Worm (Caenorhabditis elegans) whole organism, L2 larva: ENCODE data around the gene his-72.
"Not testable (repeated sequence)": the region's sequence is repeated elsewhere in the genome, so short reads cannot be mapped to it uniquely, and the experiment has no call there.

Source experiments
- C34F6.9 ChIP-seq: fragments of 150-350 bp; optimal IDR thresholded peaks from 2 replicates; lab custom pipeline; 2014; ENCODE audit warnings: missing biosample characterization, missing genetic modification characterization
- F13H6.1 ChIP-seq: sonication (generic microtip); optimal IDR thresholded peaks from 2 replicates; lab custom pipeline; 2016; ENCODE audit warnings: missing genetic modification characterization, missing compliant biosample characterization
- Y55F3AM.14 ChIP-seq: fragments of 200-800 bp; sonication (Bioruptor generic); optimal IDR thresholded peaks from 2 replicates; lab custom pipeline; 2018; ENCODE audit warnings: mild to moderate bottlenecking, missing genetic modification characterization, missing compliant biosample characterization
- ZK546.5 ChIP-seq: sonication (generic microtip); optimal IDR thresholded peaks from 2 replicates; lab custom pipeline; 2017; ENCODE audit warnings: missing biosample characterization, missing genetic modification characterization
- ama-1 ChIP-seq: fragments of 150-350 bp; optimal IDR thresholded peaks from 2 replicates; lab custom pipeline; 2018; ENCODE audit warnings: inconsistent platforms
- ceh-16 ChIP-seq: fragments of 150-350 bp; optimal IDR thresholded peaks from 2 replicates; lab custom pipeline; 2014; ENCODE audit warnings: missing biosample characterization, missing genetic modification characterization
- ceh-82 ChIP-seq: fragments of 150-350 bp; optimal IDR thresholded peaks from 2 replicates; lab custom pipeline; 2014; ENCODE audit warnings: missing biosample characterization, missing genetic modification characterization
- crh-2 ChIP-seq: sonication (generic microtip); optimal IDR thresholded peaks from 2 replicates; lab custom pipeline; 2017; ENCODE audit warnings: missing biosample characterization, missing genetic modification characterization
- elt-1 ChIP-seq: fragments of 150-350 bp; optimal IDR thresholded peaks from 2 replicates; lab custom pipeline; 2014; ENCODE audit warnings: missing biosample characterization, missing genetic modification characterization
- lin-11 ChIP-seq: fragments of 150-350 bp; sonication (generic microtip); optimal IDR thresholded peaks from 2 replicates; lab custom pipeline; 2014; ENCODE audit warnings: missing biosample characterization, missing genetic modification characterization, inconsistent platforms, mixed read lengths
- lin-13 ChIP-seq: fragments of 150-350 bp; optimal IDR thresholded peaks from 2 replicates; lab custom pipeline; 2014; ENCODE audit warnings: missing biosample characterization, missing genetic modification reagents, missing genetic modification characterization
- lin-39 ChIP-seq: fragments of 150-350 bp; optimal IDR thresholded peaks from 2 replicates; lab custom pipeline; 2014; ENCODE audit warnings: missing biosample characterization, missing genetic modification reagents, missing genetic modification characterization
- lsy-2 ChIP-seq, 2 experiments: fragments of 150-350 bp in 1 of 2; sonication (generic microtip) in 1 of 2; optimal IDR thresholded peaks; 2 replicates each; lab custom pipeline; 2014 to 2017; ENCODE audit warnings: missing biosample characterization in 2 of 2, missing genetic modification characterization in 2 of 2
- mab-5 ChIP-seq: fragments of 150-350 bp; optimal IDR thresholded peaks from 2 replicates; lab custom pipeline; 2014; ENCODE audit warnings: missing biosample characterization, missing genetic modification characterization
- mdl-1 ChIP-seq, 2 experiments: fragments of 150-350 bp in 1 of 2; sonication (generic microtip) in 1 of 2; optimal IDR thresholded peaks; 2 replicates each; lab custom pipeline; 2017; ENCODE audit warnings: missing biosample characterization in 2 of 2, missing genetic modification characterization in 2 of 2
- nhr-11 ChIP-seq: fragments of 150-350 bp; optimal IDR thresholded peaks from 2 replicates; lab custom pipeline; 2014; ENCODE audit warnings: missing biosample characterization, missing genetic modification characterization
- nhr-12 ChIP-seq: fragments of 150-350 bp; optimal IDR thresholded peaks from 2 replicates; lab custom pipeline; 2014; ENCODE audit warnings: missing biosample characterization, missing genetic modification characterization
- nhr-129 ChIP-seq: fragments of 150-350 bp; optimal IDR thresholded peaks from 2 replicates; lab custom pipeline; 2014; ENCODE audit warnings: missing biosample characterization, missing genetic modification characterization
- nhr-23 ChIP-seq: fragments of 150-350 bp; optimal IDR thresholded peaks from 2 replicates; lab custom pipeline; 2014; ENCODE audit warnings: missing biosample characterization, missing genetic modification reagents, missing genetic modification characterization
- nhr-6 ChIP-seq: fragments of 150-350 bp; optimal IDR thresholded peaks from 2 replicates; lab custom pipeline; 2014; ENCODE audit warnings: missing biosample characterization, missing genetic modification characterization
- nhr-77 ChIP-seq: fragments of 150-350 bp; optimal IDR thresholded peaks from 2 replicates; lab custom pipeline; 2014; ENCODE audit warnings: missing biosample characterization, missing genetic modification characterization
- peb-1 ChIP-seq: fragments of 150-350 bp; optimal IDR thresholded peaks from 2 replicates; lab custom pipeline; 2014; ENCODE audit warnings: missing biosample characterization, missing genetic modification characterization
- skn-1 ChIP-seq: sonication (generic microtip); optimal IDR thresholded peaks from 2 replicates; lab custom pipeline; 2017; ENCODE audit warnings: missing biosample characterization, missing genetic modification characterization
- sma-3 ChIP-seq: sonication (generic microtip); optimal IDR thresholded peaks from 2 replicates; lab custom pipeline; 2016; ENCODE audit warnings: missing genetic modification reagents, missing genetic modification characterization, missing compliant biosample characterization
- unc-55 ChIP-seq: fragments of 150-350 bp; sonication (generic microtip); optimal IDR thresholded peaks from 3 replicates; lab custom pipeline; 2014; ENCODE audit warnings: missing biosample characterization, missing genetic modification reagents, missing genetic modification characterization
- unc-62 ChIP-seq: fragments of 150-350 bp; optimal IDR thresholded peaks from 2 replicates; lab custom pipeline; 2014; ENCODE audit warnings: missing biosample characterization, missing genetic modification reagents, missing genetic modification characterization
- ztf-11 ChIP-seq: sonication (generic microtip); optimal IDR thresholded peaks from 2 replicates; lab custom pipeline; 2017; ENCODE audit warnings: missing biosample characterization, missing genetic modification characterization

Gene his-72

DNA sequence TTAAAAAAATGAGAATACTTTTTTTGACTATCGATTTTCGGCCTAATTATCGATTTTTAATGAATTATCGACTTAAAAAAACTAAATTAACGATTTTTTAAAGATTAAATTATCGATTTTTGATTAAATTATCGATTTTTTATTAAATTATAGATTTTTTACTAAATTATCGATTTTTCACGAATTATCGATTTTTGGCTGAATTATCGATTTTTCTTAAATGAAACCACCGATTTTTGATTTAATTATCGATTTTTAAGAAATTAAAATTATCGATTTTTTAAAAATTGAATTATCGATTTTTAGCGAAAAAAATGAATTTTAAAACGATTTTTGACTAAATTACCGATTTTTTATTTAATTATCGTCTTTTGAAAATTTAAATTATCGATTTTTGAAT lies 42.8 kb upstream of the his-72 start:
- no peak for TF ChIP-seq lin-39
- no peak for TF ChIP-seq ztf-11 (tag; lab: Kevin White, UChicago)
- no peak for TF ChIP-seq elt-1 (tag; lab: Kevin White, UChicago)
- no peak for TF ChIP-seq nhr-77 (tag; lab: Kevin White, UChicago)
- TF ChIP-seq ZK546.5 (tag; lab: Kevin White, UChicago) = no peak
- TF ChIP-seq ceh-16 (tag; lab: Kevin White, UChicago) = no peak
- TF ChIP-seq, all 48 proteins: peak for 0

DNA sequence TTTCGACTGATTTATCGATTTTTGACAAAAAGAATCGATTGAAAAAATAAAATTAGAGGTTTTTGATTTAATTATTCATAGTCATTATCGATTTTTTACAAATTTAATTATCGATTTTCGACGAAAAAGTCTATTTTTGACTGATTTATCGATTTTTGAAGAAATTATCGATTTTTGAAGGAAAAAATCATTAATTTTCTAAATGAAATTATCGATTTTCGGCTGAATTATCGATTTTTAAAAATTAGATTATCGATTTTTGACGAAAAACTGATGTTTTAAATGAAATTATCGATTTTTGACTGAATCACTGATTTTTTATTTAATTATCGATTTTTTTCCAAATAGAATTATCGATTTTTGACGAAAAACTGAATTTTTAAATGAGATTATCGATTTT lies 42.2 kb upstream of the his-72 start:
- TF ChIP-seq peb-1 (tag; lab: Kevin White, UChicago) = no peak

DNA sequence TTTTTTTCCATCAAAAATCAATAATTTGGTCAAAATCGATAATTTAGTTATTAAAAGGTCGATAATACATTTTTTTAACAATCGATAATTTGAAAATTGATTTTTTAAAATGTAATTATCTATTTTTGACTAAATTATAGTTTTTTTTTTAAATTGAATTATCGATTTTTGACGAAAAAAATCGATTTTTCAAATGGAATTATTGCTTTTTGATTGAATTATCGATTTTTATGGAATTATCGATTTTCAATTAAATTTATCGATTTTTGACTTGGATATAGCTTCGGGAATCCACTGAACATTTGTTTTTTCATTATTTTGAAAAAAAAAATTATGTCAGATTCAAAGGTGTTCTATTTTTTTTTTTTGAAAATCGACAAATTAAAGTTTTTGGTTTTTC lies 41.5 kb upstream of the his-72 start:
- TF ChIP-seq F13H6.1 (tag; lab: Kevin White, UChicago) (no peak), nhr-129 (tag; lab: Kevin White, UChicago) (no peak), skn-1 (tag; lab: Kevin White, UChicago) (no peak), lin-11 (tag; lab: Kevin White, UChicago) (no peak), crh-2 (tag; lab: Kevin White, UChicago) (no peak), ceh-16 (tag; lab: Kevin White, UChicago) (no peak), nhr-6 (tag; lab: Kevin White, UChicago) (no peak), lsy-2 (tag; optimal IDR thresholded peaks at IDR 0.05; lab: Kevin White, UChicago) (no peak), lin-13 (GFP tag; lab: Kevin White, UChicago) (no peak)

DNA sequence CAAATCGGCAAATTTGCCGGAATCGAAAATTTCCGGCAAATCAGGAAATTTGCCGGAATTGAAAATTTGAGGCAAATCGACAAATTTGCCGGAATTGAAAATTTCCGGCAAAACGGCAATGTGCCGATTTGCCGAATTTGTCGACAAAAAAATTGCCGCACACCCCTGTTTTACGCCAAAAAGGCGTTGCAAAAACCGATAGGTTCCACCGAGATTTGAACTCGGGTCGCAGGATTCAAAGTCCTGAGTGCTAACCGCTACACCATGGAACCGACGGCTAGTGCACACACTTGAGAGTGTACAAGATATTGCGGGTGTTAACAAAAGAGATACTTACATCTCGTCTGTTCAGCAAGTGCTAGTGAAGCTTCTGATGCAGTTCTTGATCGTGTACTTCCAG lies 30.9 kb upstream of the his-72 start:
- TF ChIP-seq sma-3 (GFP tag; lab: Kevin White, UChicago) = peak; percentile 2
- TF ChIP-seq lsy-2 (tag; optimal IDR thresholded peaks at IDR 0.05; lab: Kevin White, UChicago) = peak in 1 of 2 experiments; percentile 12
- peak; percentile 6 for TF ChIP-seq unc-55 (GFP tag; lab: Kevin White, UChicago)
- TF ChIP-seq nhr-11 (tag; lab: Kevin White, UChicago) = no peak
- no peak for TF ChIP-seq Y55F3AM.14
- TF ChIP-seq elt-1 (tag; lab: Kevin White, UChicago) = no peak
- peak; percentile 59 for TF ChIP-seq nhr-129 (tag; lab: Kevin White, UChicago)

DNA sequence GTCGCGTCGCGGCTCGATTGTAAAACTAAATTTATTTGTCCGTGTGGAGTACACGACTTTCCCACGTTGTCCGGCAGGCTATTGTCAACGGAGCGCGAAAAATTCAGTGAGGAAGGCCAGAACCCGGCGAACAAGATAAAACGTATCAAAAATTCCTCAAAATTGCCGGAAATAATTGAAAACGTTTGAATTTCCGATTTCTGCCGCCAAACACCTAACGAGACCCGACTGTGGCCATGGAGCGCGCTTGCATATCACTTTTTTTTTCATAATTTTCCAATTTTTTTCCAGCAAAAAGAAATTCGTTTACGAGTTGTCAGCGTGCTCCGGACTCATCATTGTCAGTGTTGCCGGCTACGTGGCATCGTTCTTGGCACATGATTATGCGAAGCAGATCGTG lies 29.6 kb upstream of the his-72 start:
- TF ChIP-seq mdl-1 (tag; optimal IDR thresholded peaks at IDR 0.05; lab: Kevin White, UChicago) (no peak), nhr-6 (tag; lab: Kevin White, UChicago) (no peak), ceh-82 (tag; lab: Kevin White, UChicago) (no peak), sma-3 (GFP tag; lab: Kevin White, UChicago) (no peak), crh-2 (tag; lab: Kevin White, UChicago) (no peak), nhr-12 (tag; lab: Kevin White, UChicago) (no peak), mab-5 (tag; lab: Kevin White, UChicago) (no peak)

DNA sequence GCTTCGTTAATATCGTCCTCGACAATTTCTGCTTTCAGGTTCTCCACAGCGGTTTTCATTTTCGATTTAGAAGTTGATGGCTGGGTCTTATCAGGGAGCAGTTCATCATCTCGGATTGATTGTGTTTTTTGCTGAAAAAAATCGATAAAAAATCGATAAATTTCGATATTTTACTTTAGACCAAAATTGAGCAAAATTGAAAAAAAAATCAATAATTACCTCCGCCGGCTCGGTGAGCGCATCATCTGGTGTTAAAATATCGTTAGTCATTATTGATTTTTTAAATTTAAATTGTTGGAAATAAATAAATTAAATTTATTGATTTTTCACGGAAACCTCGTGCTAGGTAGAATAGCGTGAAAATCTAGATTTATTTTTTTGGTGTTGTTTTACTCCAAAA lies 26.2 kb upstream of the his-72 start, which contains the start of gene Y49E10.10:
Gene Y49E10.10 (plus strand): TSS at position 381 of the 400 bp plus-strand sequence.
- no peak for TF ChIP-seq nhr-11 (tag; lab: Kevin White, UChicago)

DNA sequence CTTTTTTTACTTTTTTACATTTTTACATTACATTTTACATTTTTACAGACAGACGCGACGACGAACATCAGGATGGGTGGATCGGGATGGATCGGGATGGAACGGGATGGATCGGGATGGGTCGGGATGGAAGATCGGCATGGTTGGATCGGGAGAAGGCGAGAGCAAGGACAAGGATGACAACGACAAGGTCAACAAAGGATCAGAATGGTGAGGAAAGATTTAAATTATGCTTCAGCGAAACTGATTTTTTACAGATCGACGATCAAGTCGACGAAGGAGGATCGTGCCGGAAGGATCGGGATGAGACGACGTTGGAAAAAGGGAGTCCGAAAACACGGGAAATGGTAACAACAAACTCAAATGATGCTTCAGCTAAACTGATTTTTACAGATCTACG lies 19.3 kb upstream of the his-72 start:
- no peak for TF ChIP-seq nhr-23

DNA sequence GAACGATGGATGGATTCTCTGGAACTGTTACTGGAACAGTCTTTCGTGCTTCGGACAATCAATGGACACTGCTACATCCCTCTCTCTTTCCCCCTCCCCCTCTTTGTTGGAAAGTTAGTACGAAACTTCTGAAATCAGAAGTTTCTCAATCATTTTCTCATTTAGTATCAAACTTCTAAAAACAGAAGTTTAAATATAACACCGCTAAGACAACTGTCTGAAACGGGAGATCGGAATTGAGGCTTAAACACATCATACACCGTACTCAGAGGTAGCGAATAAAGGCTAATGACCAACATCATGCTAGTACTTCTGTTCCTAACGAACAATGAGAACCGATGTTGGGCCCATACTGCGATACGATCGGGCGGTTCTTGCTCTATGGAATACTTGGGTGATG lies 17.7 kb upstream of the his-72 start, which contains the start of gene Y49E10.30:
Gene Y49E10.30 (plus strand): TSS at position 301 of the 400 bp plus-strand sequence.
- TF ChIP-seq unc-62; unc-55 (GFP tag; lab: Kevin White, UChicago); crh-2 (tag; lab: Kevin White, UChicago): not testable (repeated sequence)
- TF ChIP-seq, all 48 proteins: peak for 0; not testable (repeated sequence) for 48

DNA sequence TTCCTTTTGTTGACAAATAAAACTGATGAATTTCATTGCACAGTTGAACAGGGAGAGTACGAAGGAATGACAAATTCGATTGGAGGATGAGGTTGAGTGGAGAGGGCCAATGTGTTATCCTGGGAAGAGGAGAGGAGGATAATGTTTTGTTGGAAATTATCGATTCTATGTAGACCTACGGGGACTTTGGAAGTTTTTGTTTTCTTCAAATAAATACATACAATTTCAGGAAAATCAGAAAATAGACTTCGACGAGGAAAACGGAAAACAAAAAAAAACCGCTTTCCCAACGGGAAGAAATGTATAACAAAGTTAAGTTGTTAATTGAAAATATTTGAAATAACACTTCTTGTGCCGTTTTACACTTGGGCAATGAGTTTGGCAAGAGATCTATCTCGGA lies 14.9 kb upstream of the his-72 start, which contains the start of gene Y49E10.4:
Gene Y49E10.4 (minus strand): TSS at position 101 of the 400 bp plus-strand sequence.
- not testable (repeated sequence) for TF ChIP-seq nhr-77 (tag; lab: Kevin White, UChicago); C34F6.9; ama-1 (lab: Kevin White, UChicago)
